Fruit fly (Drosophila melanogaster) whole organism, embryonic: ENCODE results near the gene CG11168.
A peak's percentile ranks its signal among the peaks of the same experiment; 100 is the strongest.

ENCODE experiments used
- CG11695 ChIP-seq: fragments of 200-800 bp; sonication (Bioruptor generic); IDR thresholded peaks from 3 replicates; pipeline ENCODE4 v1.3.6; 2022; ENCODE audit warnings: missing biosample characterization, missing genetic modification characterization
- CG11696 ChIP-seq: fragments of 200-800 bp; sonication (Bioruptor generic); IDR thresholded peaks from 2 replicates; pipeline ENCODE4 v1.3.6; 2022; ENCODE audit warnings: missing biosample characterization, missing genetic modification characterization
- CG12744 ChIP-seq: fragments of 200-800 bp; sonication (Bioruptor generic); optimal IDR thresholded peaks from 2 replicates; lab custom pipeline; 2016; ENCODE audit warnings: missing biosample characterization, missing genetic modification characterization
- CG12942 ChIP-seq: fragments of 200-800 bp; sonication (Bioruptor generic); optimal IDR thresholded peaks from 3 replicates; lab custom pipeline; 2016; ENCODE audit warnings: missing biosample characterization, missing genetic modification characterization
- CG13775 ChIP-seq: fragments of 200-800 bp; sonication (Bioruptor generic); optimal IDR thresholded peaks from 3 replicates; lab custom pipeline; 2017; ENCODE audit warnings: missing biosample characterization, mild to moderate bottlenecking, missing genetic modification characterization
- CG13894 ChIP-seq: fragments of 200-800 bp; sonication (Bioruptor generic); optimal IDR thresholded peaks from 3 replicates; lab custom pipeline; 2018; ENCODE audit warnings: missing biosample characterization, mild to moderate bottlenecking, missing genetic modification characterization, moderate library complexity
- CG14710 ChIP-seq: fragments of 200-800 bp; sonication (Bioruptor generic); optimal IDR thresholded peaks from 3 replicates; lab custom pipeline; 2019; ENCODE audit warnings: missing biosample characterization, mild to moderate bottlenecking, missing genetic modification characterization, moderate library complexity
- CG15011 ChIP-seq: fragments of 200-800 bp; sonication (Bioruptor generic); optimal IDR thresholded peaks from 3 replicates; lab custom pipeline; 2018; ENCODE audit warnings: missing biosample characterization, mild to moderate bottlenecking, missing genetic modification characterization
- CG17612 ChIP-seq: fragments of 200-800 bp; sonication (Bioruptor generic); IDR thresholded peaks from 2 replicates; pipeline ENCODE4 v1.3.6; 2022; ENCODE audit warnings: missing biosample characterization, missing genetic modification characterization
- CG1792 ChIP-seq: fragments of 200-800 bp; sonication (Bioruptor generic); optimal IDR thresholded peaks from 2 replicates; lab custom pipeline; 2016; ENCODE audit warnings: missing biosample characterization, missing genetic modification characterization
- CG32532 ChIP-seq: fragments of 200-800 bp; sonication (Bioruptor generic); IDR thresholded peaks from 2 replicates; pipeline ENCODE4 v1.3.6; 2022; ENCODE audit warnings: missing biosample characterization, missing genetic modification characterization
- CG4328 ChIP-seq: fragments of 200-800 bp; sonication (Bioruptor generic); optimal IDR thresholded peaks from 3 replicates; lab custom pipeline; 2017; ENCODE audit warnings: missing biosample characterization, missing genetic modification reagents, missing genetic modification characterization
- CG4360 ChIP-seq: fragments of 200-800 bp; sonication (Bioruptor generic); IDR thresholded peaks from 2 replicates; pipeline ENCODE4 v1.3.6; 2022; ENCODE audit warnings: missing biosample characterization, missing genetic modification characterization
- CG6175 ChIP-seq: fragments of 200-800 bp; sonication (Bioruptor generic); IDR thresholded peaks from 3 replicates; pipeline ENCODE4 v1.3.6; 2022; ENCODE audit warnings: missing biosample characterization, missing genetic modification characterization
- CG7745 ChIP-seq: fragments of 200-800 bp; sonication (Bioruptor generic); optimal IDR thresholded peaks from 2 replicates; lab custom pipeline; 2018; ENCODE audit warnings: missing biosample characterization, mild to moderate bottlenecking, missing genetic modification characterization, moderate library complexity
- CG7786 ChIP-seq: fragments of 200-800 bp; sonication (Bioruptor generic); optimal IDR thresholded peaks from 2 replicates; lab custom pipeline; 2016; ENCODE audit warnings: missing biosample characterization, missing genetic modification characterization
- CG8281 ChIP-seq: fragments of 200-800 bp; sonication (Bioruptor generic); optimal IDR thresholded peaks from 2 replicates; lab custom pipeline; 2018; ENCODE audit warnings: missing biosample characterization, mild to moderate bottlenecking, missing genetic modification characterization, moderate library complexity
- CTCF ChIP-seq: fragments of 200-800 bp; sonication (Bioruptor generic); optimal IDR thresholded peaks from 2 replicates; lab custom pipeline; 2017; ENCODE audit warnings: missing biosample characterization, mild to moderate bottlenecking, missing genetic modification characterization, moderate library complexity
- CoRest ChIP-seq: fragments of 200-800 bp; sonication (Bioruptor generic); optimal IDR thresholded peaks from 3 replicates; lab custom pipeline; 2018; ENCODE audit warnings: missing biosample characterization, mild to moderate bottlenecking, missing genetic modification characterization, moderate library complexity
- Dek ChIP-seq: fragments of 200-800 bp; sonication (Bioruptor generic); optimal IDR thresholded peaks from 3 replicates; lab custom pipeline; 2019; ENCODE audit warnings: missing biosample characterization, mild to moderate bottlenecking, missing genetic modification characterization, moderate library complexity
- Dip2 ChIP-seq: fragments of 200-800 bp; sonication (Bioruptor generic); IDR thresholded peaks from 2 replicates; pipeline ENCODE4 v1.3.6; 2022; ENCODE audit warnings: missing biosample characterization, missing genetic modification characterization
- Dref ChIP-seq: fragments of 200-800 bp; sonication (Bioruptor generic); IDR thresholded peaks from 2 replicates; pipeline ENCODE4 v1.3.6; 2022; ENCODE audit warnings: missing biosample characterization, missing genetic modification characterization
- Fer2 ChIP-seq: fragments of 200-800 bp; sonication (Bioruptor generic); optimal IDR thresholded peaks from 2 replicates; lab custom pipeline; 2018; ENCODE audit warnings: missing biosample characterization, mild to moderate bottlenecking, missing genetic modification characterization, moderate library complexity
- HHEX ChIP-seq: fragments of 200-800 bp; sonication (Bioruptor generic); optimal IDR thresholded peaks from 3 replicates; lab custom pipeline; 2017; ENCODE audit warnings: missing biosample characterization, mild to moderate bottlenecking, missing genetic modification characterization, missing genetic modification reagents
- Hsf ChIP-seq: fragments of 200-800 bp; sonication (Bioruptor generic); optimal IDR thresholded peaks from 3 replicates; lab custom pipeline; 2016; ENCODE audit warnings: missing biosample characterization, missing genetic modification characterization
- Oaz ChIP-seq: fragments of 200-800 bp; sonication (Bioruptor generic); IDR thresholded peaks from 2 replicates; pipeline ENCODE4 v1.3.6; 2022; ENCODE audit warnings: missing biosample characterization, missing genetic modification characterization
- PHDP ChIP-seq: fragments of 200-800 bp; sonication (Bioruptor generic); optimal IDR thresholded peaks from 3 replicates; lab custom pipeline; 2018; ENCODE audit warnings: missing biosample characterization, mild to moderate bottlenecking, missing genetic modification characterization, moderate library complexity
- Spps ChIP-seq: fragments of 200-800 bp; sonication (Bioruptor generic); optimal IDR thresholded peaks from 2 replicates; lab custom pipeline; 2018; ENCODE audit warnings: missing biosample characterization, mild to moderate bottlenecking, missing genetic modification characterization
- Stat92E ChIP-seq, 3 experiments: fragments of >200 bp in 2 of 3; fragments of 200-800 bp in 1 of 3; sonication (Bioruptor generic) in 1 of 3; optimal IDR thresholded peaks; 2 replicates each; lab custom pipeline; 2017 to 2019; ENCODE audit warnings: missing biosample characterization in 3 of 3, missing genetic modification characterization in 3 of 3, mild to moderate bottlenecking in 1 of 3, moderate library complexity in 1 of 3
- aop ChIP-seq: fragments of 200-800 bp; sonication (Bioruptor generic); IDR thresholded peaks from 2 replicates; pipeline ENCODE4 v1.3.6; 2022; ENCODE audit warnings: missing biosample characterization, missing genetic modification characterization
- ara ChIP-seq: fragments of 200-800 bp; sonication (Bioruptor generic); IDR thresholded peaks from 2 replicates; pipeline ENCODE4 v1.3.6; 2022; ENCODE audit warnings: missing biosample characterization, missing genetic modification characterization
- bigmax ChIP-seq: fragments of 200-800 bp; sonication (Bioruptor generic); optimal IDR thresholded peaks from 2 replicates; lab custom pipeline; 2018; ENCODE audit warnings: missing biosample characterization, mild to moderate bottlenecking, missing genetic modification characterization
- ci ChIP-seq: fragments of 200-800 bp; sonication (Bioruptor generic); IDR thresholded peaks from 3 replicates; pipeline ENCODE4 v1.3.6; 2022; ENCODE audit warnings: missing biosample characterization, missing genetic modification characterization
- croc ChIP-seq: fragments of 200-800 bp; sonication (Bioruptor generic); conservative IDR thresholded peaks from 3 replicates; pipeline ENCODE4 v1.3.6; 2022; ENCODE audit warnings: missing biosample characterization, missing genetic modification characterization
- dysf ChIP-seq: fragments of 200-800 bp; sonication (Bioruptor generic); IDR thresholded peaks from 3 replicates; pipeline ENCODE4 v1.3.6; 2022; ENCODE audit warnings: missing biosample characterization, missing genetic modification characterization
- exex ChIP-seq: fragments of 200-800 bp; sonication (Bioruptor generic); optimal IDR thresholded peaks from 4 replicates; lab custom pipeline; 2018; ENCODE audit warnings: missing biosample characterization, mild to moderate bottlenecking, missing genetic modification characterization, moderate library complexity
- gro ChIP-seq: fragments of 200-800 bp; sonication (Bioruptor generic); optimal IDR thresholded peaks from 2 replicates; lab custom pipeline; 2016; ENCODE audit warnings: missing biosample characterization, missing genetic modification characterization
- lmd ChIP-seq: fragments of 200-800 bp; sonication (Bioruptor generic); IDR thresholded peaks from 2 replicates; pipeline ENCODE4 v1.3.6; 2022; ENCODE audit warnings: missing biosample characterization, missing genetic modification characterization
- mam ChIP-seq: fragments of 200-800 bp; sonication (Bioruptor generic); optimal IDR thresholded peaks from 3 replicates; lab custom pipeline; 2016; ENCODE audit warnings: missing biosample characterization, missing genetic modification characterization
- mld ChIP-seq: fragments of 200-800 bp; sonication (Bioruptor generic); IDR thresholded peaks from 3 replicates; pipeline ENCODE4 v1.3.6; 2022; ENCODE audit warnings: missing biosample characterization, missing genetic modification characterization; ENCODE audit not compliant: partially characterized antibody
- nerfin-2 ChIP-seq: fragments of 200-800 bp; sonication (Bioruptor generic); IDR thresholded peaks from 2 replicates; pipeline ENCODE4 v1.3.6; 2022; ENCODE audit warnings: missing biosample characterization, missing genetic modification characterization; ENCODE audit not compliant: partially characterized antibody
- pho ChIP-seq: fragments of 200-800 bp; sonication (Bioruptor generic); optimal IDR thresholded peaks from 2 replicates; lab custom pipeline; 2016; ENCODE audit warnings: missing biosample characterization, missing genetic modification characterization
- tll ChIP-seq, 2 experiments: fragments of 200-800 bp in 1 of 2; fragments of >200 bp in 1 of 2; sonication (Bioruptor generic) in 1 of 2; optimal IDR thresholded peaks; 2 replicates each; lab custom pipeline; 2017 to 2019; ENCODE audit warnings: missing biosample characterization in 2 of 2, missing genetic modification characterization in 2 of 2, mild to moderate bottlenecking in 1 of 2, moderate library complexity in 1 of 2
- trem ChIP-seq: fragments of 200-800 bp; optimal IDR thresholded peaks from 3 replicates; lab custom pipeline; 2019; ENCODE audit warnings: missing biosample characterization, mild to moderate bottlenecking, missing genetic modification characterization, moderate library complexity
- unc-4 ChIP-seq: fragments of 200-800 bp; sonication (Bioruptor generic); IDR thresholded peaks from 2 replicates; pipeline ENCODE4 v1.3.6; 2022; ENCODE audit warnings: missing biosample characterization, missing genetic modification characterization; ENCODE audit not compliant: partially characterized antibody
- unpg ChIP-seq: fragments of 200-800 bp; sonication (Bioruptor generic); optimal IDR thresholded peaks from 3 replicates; lab custom pipeline; 2018; ENCODE audit warnings: missing biosample characterization, mild to moderate bottlenecking, missing genetic modification characterization, moderate library complexity
- wor ChIP-seq: fragments of 200-800 bp; sonication (Bioruptor generic); IDR thresholded peaks from 2 replicates; pipeline ENCODE4 v1.3.6; 2022; ENCODE audit warnings: missing biosample characterization, missing genetic modification characterization
- zen2 ChIP-seq: fragments of 200-800 bp; sonication (Bioruptor generic); IDR thresholded peaks from 3 replicates; pipeline ENCODE4 v1.3.6; 2022; ENCODE audit warnings: missing biosample characterization, missing genetic modification characterization; ENCODE audit not compliant: partially characterized antibody

The CG11168 gene

dm6 chr3R:24875939-24876842 is 41.7 kb upstream of the CG11168 start, which contains the start of gene CG3744 (continued):
- peak; percentile 87 for TF ChIP-seq CG12942 (GFP tag; lab: Kevin White, UChicago)
- TF ChIP-seq dysf (GFP tag; lab: Robert Waterston, UW): peak; percentile 94
- peak; percentile 88 for TF ChIP-seq HHEX (GFP tag; lab: Kevin White, UChicago)
- TF ChIP-seq CTCF (GFP tag; lab: Kevin White, UChicago): no peak
- TF ChIP-seq wor (GFP tag; lab: Robert Waterston, UW): peak; percentile 82
- TF ChIP-seq CG4360 (GFP tag; lab: Robert Waterston, UW): peak; percentile 93
- TF ChIP-seq CG15011 (GFP tag; lab: Kevin White, UChicago): peak; percentile 53
- peak; percentile 95 for TF ChIP-seq ci (GFP tag; lab: Robert Waterston, UW)
- peak; percentile 93 for TF ChIP-seq lmd (GFP tag; lab: Robert Waterston, UW)
- TF ChIP-seq Oaz (GFP tag; lab: Robert Waterston, UW): peak; percentile 77; the same call in 1 of the 2 replicates
- peak; percentile 42 for TF ChIP-seq CG1792
- TF ChIP-seq Dip2: 0 out of 2 replicates have a peak, but pooled peaks have one; percentile 9
- peak; percentile 95 for TF ChIP-seq Dek (tag; lab: Kevin White, UChicago)
- TF ChIP-seq Hsf (GFP tag; lab: Kevin White, UChicago): peak; percentile 86
- TF ChIP-seq CG7745 (tag; lab: Kevin White, UChicago): no peak
- TF ChIP-seq CG4328: peak; percentile 85
- peak; percentile 89 for TF ChIP-seq CG13775 (GFP tag; lab: Kevin White, UChicago)
- peak; percentile 58 for TF ChIP-seq pho (GFP tag; lab: Kevin White, UChicago)
- peak; percentile 54 for TF ChIP-seq Spps (tag; lab: Kevin White, UChicago)
- peak; percentile 52 for TF ChIP-seq Dref (GFP tag; lab: Robert Waterston, UW)
- TF ChIP-seq Fer2 (tag; lab: Kevin White, UChicago): peak; percentile 91
- peak; percentile 89 for TF ChIP-seq CG11695 (GFP tag; lab: Robert Waterston, UW)
- TF ChIP-seq CG6175 (GFP tag; lab: Robert Waterston, UW): peak; percentile 92
- TF ChIP-seq mld (GFP tag; lab: Robert Waterston, UW): peak; percentile 84
- peak; percentile 60 for TF ChIP-seq CG12744 (GFP tag; lab: Kevin White, UChicago)
- peak; percentile 81 for TF ChIP-seq CG11696 (GFP tag; lab: Robert Waterston, UW)
- TF ChIP-seq CG8281: peak; percentile 67
- TF ChIP-seq CG14710 (tag; lab: Kevin White, UChicago): no peak
- no peak for TF ChIP-seq exex
- TF ChIP-seq CoRest: peak; percentile 93
- TF ChIP-seq nerfin-2 (GFP tag; lab: Robert Waterston, UW): peak; percentile 65
- no peak for TF ChIP-seq Stat92E (GFP tag; optimal IDR thresholded peaks at IDR 0.05; lab: Kevin White, UChicago)
- TF ChIP-seq CG7786 (GFP tag; lab: Kevin White, UChicago): peak; percentile 73
- TF ChIP-seq bigmax: no peak
- TF ChIP-seq trem (tag; lab: Kevin White, UChicago): peak; percentile 84
- TF ChIP-seq tll (GFP tag; optimal IDR thresholded peaks at IDR 0.05; lab: Kevin White, UChicago): no peak
- peak; percentile 90; the same call in 1 of the 2 replicates for TF ChIP-seq aop (GFP tag; lab: Robert Waterston, UW)
- TF ChIP-seq zen2: peak; percentile 93
- TF ChIP-seq unpg: peak; percentile 90
- peak; percentile 90 for TF ChIP-seq mam (GFP tag; lab: Kevin White, UChicago)
- TF ChIP-seq PHDP (tag; lab: Kevin White, UChicago): peak; percentile 92
- TF ChIP-seq croc (GFP tag; lab: Robert Waterston, UW): peak; percentile 79
- TF ChIP-seq unc-4 (GFP tag; lab: Robert Waterston, UW): peak; percentile 93
- peak; percentile 92 for TF ChIP-seq ara (GFP tag; lab: Robert Waterston, UW)
- TF ChIP-seq CG13894 (tag; lab: Kevin White, UChicago): peak; percentile 90
- peak; percentile 57 for TF ChIP-seq gro (GFP tag; lab: Kevin White, UChicago)
- peak; percentile 97 for TF ChIP-seq CG32532 (GFP tag; lab: Robert Waterston, UW)
- TF ChIP-seq CG17612 (GFP tag; lab: Robert Waterston, UW): peak; percentile 87
